Worm (Caenorhabditis elegans): Measurements from ENCODE around the gene lgc-21.

The lgc-21 gene

DNA sequence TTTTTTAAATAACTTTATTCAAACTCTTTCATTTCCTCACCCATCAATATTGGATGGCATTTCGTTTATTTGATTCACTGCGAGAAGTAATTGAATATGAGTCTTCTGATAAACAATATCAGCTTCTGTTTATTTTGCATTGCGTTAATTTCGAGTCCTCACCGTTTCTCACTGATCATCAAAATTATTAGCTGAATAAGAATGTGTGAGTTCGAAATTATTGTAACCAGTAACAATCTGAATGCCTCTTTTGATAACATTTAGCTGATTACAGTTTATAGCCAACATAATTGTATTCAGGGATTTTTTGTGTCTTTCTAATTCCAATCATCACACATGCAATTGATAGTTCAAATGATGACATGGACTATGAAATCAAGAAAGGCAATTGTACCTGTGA, 17.4 kb upstream of the lgc-21 start, which contains the start of gene F16B12.1:
Gene F16B12.1, plus strand, starts transcription at position 301 of the 400 bp plus-strand sequence.
- TF ChIP-seq ztf-23 (GFP tag; IDR thresholded peaks at IDR 0.05): no peak
- TF ChIP-seq ztf-29 (GFP tag; IDR thresholded peaks at IDR 0.05): no peak
- TF ChIP-seq cog-1 (tag; optimal IDR thresholded peaks at IDR 0.05): no peak
- no peak for TF ChIP-seq klf-2 (GFP tag; conservative IDR thresholded peaks at IDR 0.05)
- TF ChIP-seq med-1 (GFP tag; optimal IDR thresholded peaks at IDR 0.05; ENCODE audit: insufficient read depth): no peak
- no peak for TF ChIP-seq flt-1 (GFP tag; IDR thresholded peaks at IDR 0.05)
- TF ChIP-seq tab-1 (GFP tag; IDR thresholded peaks at IDR 0.05): no peak
- TF ChIP-seq ref-1 (GFP tag; conservative IDR thresholded peaks at IDR 0.05): no peak
- TF ChIP-seq T22C8.4 (GFP tag; IDR thresholded peaks at IDR 0.05): no peak

DNA sequence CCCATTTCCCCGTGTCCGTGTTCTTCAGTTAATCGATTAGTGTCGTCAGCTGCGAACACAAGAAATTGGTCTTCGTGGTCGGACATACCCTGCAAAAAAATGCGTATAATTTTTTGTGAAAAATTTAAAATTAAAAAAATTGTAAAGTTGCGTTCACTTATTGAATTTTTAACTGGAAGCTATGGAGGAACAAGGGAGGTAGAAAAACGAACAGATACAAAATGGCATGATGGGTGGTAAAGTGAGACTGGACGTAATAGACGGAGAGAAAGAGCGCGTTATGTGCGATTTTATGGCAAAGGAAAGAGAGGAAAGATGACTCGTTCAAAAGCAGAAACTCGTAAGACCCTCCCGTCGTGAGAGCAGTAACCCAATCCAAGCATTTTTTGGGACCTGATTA, 16.4 kb upstream of the lgc-21 start, which contains the start of gene C33G3.6:
Gene C33G3.6, minus strand, starts transcription at position 101 of the 400 bp plus-strand sequence.
- TF ChIP-seq ztf-29 (GFP tag; IDR thresholded peaks at IDR 0.05): no peak
- TF ChIP-seq T22C8.4 (GFP tag; IDR thresholded peaks at IDR 0.05): no peak
- no peak for TF ChIP-seq ref-1 (GFP tag; conservative IDR thresholded peaks at IDR 0.05)
- no peak for TF ChIP-seq klf-2 (GFP tag; conservative IDR thresholded peaks at IDR 0.05)
- no peak for TF ChIP-seq tab-1 (GFP tag; IDR thresholded peaks at IDR 0.05)
- no peak for TF ChIP-seq med-1 (GFP tag; optimal IDR thresholded peaks at IDR 0.05; ENCODE audit: insufficient read depth)
- TF ChIP-seq flt-1 (GFP tag; IDR thresholded peaks at IDR 0.05): no peak
- no peak for TF ChIP-seq cog-1 (tag; optimal IDR thresholded peaks at IDR 0.05)
- no peak for TF ChIP-seq ztf-23 (GFP tag; IDR thresholded peaks at IDR 0.05)

DNA sequence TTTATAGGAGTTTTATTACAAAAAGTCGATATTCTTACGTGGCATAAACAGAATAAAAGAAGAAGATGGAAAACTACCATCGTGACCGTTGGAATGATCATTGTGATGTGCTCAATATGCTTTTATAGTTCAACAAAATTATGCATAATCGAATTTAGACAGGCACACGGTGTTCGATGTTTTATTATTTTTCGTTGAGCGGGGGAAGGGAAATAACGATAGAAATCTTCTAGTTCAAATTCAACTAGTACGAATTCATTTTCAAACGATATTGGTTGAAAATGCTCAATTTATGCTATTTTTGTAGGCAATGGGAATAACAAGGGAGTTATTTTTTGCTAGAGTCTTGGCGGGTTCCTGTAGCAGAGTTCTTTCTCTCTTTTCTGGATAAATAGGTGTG, 10.8 kb upstream of the lgc-21 start, which contains the start of gene C33G3.5:
Gene C33G3.5, minus strand, starts transcription at position 101 of the 400 bp plus-strand sequence.
- no peak for TF ChIP-seq ztf-23 (GFP tag; IDR thresholded peaks at IDR 0.05)
- TF ChIP-seq tab-1 (GFP tag; IDR thresholded peaks at IDR 0.05): no peak
- TF ChIP-seq flt-1 (GFP tag; IDR thresholded peaks at IDR 0.05): no peak
- TF ChIP-seq med-1 (GFP tag; optimal IDR thresholded peaks at IDR 0.05; ENCODE audit: insufficient read depth): no peak

DNA sequence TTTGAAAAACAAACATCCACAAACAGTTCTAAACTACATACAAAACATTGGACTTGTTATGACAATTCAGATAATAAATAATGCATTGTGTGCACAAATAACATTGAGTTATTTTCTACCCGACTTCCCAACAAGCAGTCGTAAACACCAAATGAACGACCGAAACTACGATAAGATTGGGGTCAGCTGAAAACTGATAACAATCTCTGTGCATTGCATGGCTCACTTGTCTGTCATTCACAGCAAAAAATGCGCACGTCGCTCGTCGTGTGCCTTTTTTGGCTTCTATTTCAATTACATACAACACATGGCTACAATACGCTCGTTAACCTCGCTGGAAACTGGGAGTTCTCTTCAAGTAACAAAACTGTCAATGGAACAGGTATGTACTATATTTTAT, 3.2 kb upstream of the lgc-21 start, which contains the start of gene C33G3.4:
Gene C33G3.4, plus strand, starts transcription at position 213 of the 400 bp plus-strand sequence.
- TF ChIP-seq ztf-29 (GFP tag; IDR thresholded peaks at IDR 0.05) (no peak), T22C8.4 (GFP tag; IDR thresholded peaks at IDR 0.05) (no peak), ref-1 (GFP tag; conservative IDR thresholded peaks at IDR 0.05) (no peak)

DNA sequence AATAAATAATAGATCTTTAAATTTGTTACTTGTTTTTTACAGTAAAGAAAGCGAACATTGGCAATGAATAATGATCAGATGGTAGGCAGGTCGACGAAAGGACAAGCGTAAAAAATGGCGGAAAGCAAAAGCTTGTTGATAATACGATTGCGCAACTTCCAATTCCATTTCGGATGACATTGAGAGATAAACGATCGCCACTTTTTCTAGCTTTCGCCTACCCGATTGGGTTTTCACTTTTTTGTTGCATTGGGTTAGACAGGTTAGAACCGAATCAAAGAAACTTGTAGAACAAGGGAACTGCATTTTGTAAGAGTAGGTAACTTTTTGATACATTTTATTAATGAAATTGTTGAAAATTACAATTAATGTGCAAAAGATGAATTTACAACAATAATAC, 1.7 kb upstream of the lgc-21 start:
- no peak for TF ChIP-seq T22C8.4 (GFP tag; IDR thresholded peaks at IDR 0.05)
- TF ChIP-seq ztf-29 (GFP tag; IDR thresholded peaks at IDR 0.05): no peak
- TF ChIP-seq med-1 (GFP tag; optimal IDR thresholded peaks at IDR 0.05; ENCODE audit: insufficient read depth): no peak
- no peak for TF ChIP-seq klf-2 (GFP tag; conservative IDR thresholded peaks at IDR 0.05)
- TF ChIP-seq tab-1 (GFP tag; IDR thresholded peaks at IDR 0.05): no peak
- TF ChIP-seq flt-1 (GFP tag; IDR thresholded peaks at IDR 0.05): no peak
- no peak for TF ChIP-seq ztf-23 (GFP tag; IDR thresholded peaks at IDR 0.05)
- no peak for TF ChIP-seq cog-1 (tag; optimal IDR thresholded peaks at IDR 0.05)
- no peak for TF ChIP-seq ref-1 (GFP tag; conservative IDR thresholded peaks at IDR 0.05)

DNA sequence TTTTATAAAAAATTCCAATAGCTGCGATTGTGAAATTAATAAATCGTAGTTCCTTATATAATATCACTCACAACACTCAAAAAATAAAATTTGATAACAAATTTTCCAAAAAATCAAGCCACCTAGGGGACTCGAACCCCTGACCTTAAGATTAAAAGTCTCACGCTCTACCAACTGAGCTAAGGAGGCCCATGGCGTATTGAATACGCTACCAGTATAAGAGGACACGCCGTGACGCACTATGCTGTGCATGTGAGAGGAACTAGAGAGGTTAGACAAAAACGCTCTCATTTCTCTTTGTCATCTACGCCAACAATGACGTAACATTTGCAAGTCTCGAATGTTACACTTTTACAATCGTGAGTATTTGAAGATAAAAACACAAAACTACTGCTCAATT, 4.0 kb downstream of the lgc-21 start:
- peak; percentile 97 for TF ChIP-seq ref-1 (GFP tag; conservative IDR thresholded peaks at IDR 0.05)
- peak; percentile 98 for TF ChIP-seq tab-1 (GFP tag; IDR thresholded peaks at IDR 0.05)
- peak; percentile 96 for TF ChIP-seq T22C8.4 (GFP tag; IDR thresholded peaks at IDR 0.05)
- TF ChIP-seq flt-1 (GFP tag; IDR thresholded peaks at IDR 0.05): peak; percentile 99
- peak; percentile 88 for TF ChIP-seq cog-1 (tag; optimal IDR thresholded peaks at IDR 0.05)
- peak; percentile 84 for TF ChIP-seq med-1 (GFP tag; optimal IDR thresholded peaks at IDR 0.05; ENCODE audit: insufficient read depth)
- peak; percentile 97 for TF ChIP-seq ztf-29 (GFP tag; IDR thresholded peaks at IDR 0.05)
- TF ChIP-seq klf-2 (GFP tag; conservative IDR thresholded peaks at IDR 0.05): peak; percentile 96
- TF ChIP-seq ztf-23 (GFP tag; IDR thresholded peaks at IDR 0.05): peak; percentile 96

DNA sequence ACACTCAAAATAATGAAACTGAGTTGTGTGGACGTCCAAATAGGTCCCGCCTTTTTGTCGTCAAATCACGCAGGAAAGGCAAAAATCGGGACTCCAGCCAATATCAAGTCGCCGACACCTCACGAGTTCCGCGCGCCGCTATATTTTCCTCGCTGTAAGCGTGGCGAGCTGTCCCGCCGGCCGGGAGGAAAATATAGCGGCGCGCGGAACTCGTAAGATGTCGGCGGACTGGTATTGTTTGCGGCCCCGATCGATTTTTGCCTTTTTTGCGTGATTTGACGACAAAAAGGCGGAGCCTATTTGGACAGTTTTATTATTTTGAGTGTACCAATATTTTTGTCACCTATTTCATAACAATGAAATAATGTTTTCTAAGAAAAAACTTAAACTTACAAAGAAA, 5.0 kb downstream of the lgc-21 start:
- TF ChIP-seq klf-2 (GFP tag; conservative IDR thresholded peaks at IDR 0.05): no peak
- TF ChIP-seq T22C8.4 (GFP tag; IDR thresholded peaks at IDR 0.05): no peak
- TF ChIP-seq tab-1 (GFP tag; IDR thresholded peaks at IDR 0.05): no peak
- TF ChIP-seq cog-1 (tag; optimal IDR thresholded peaks at IDR 0.05): no peak
- TF ChIP-seq ref-1 (GFP tag; conservative IDR thresholded peaks at IDR 0.05): no peak
- TF ChIP-seq flt-1 (GFP tag; IDR thresholded peaks at IDR 0.05): no peak
- TF ChIP-seq ztf-23 (GFP tag; IDR thresholded peaks at IDR 0.05): no peak
- no peak for TF ChIP-seq med-1 (GFP tag; optimal IDR thresholded peaks at IDR 0.05; ENCODE audit: insufficient read depth)
- TF ChIP-seq ztf-29 (GFP tag; IDR thresholded peaks at IDR 0.05): no peak

DNA sequence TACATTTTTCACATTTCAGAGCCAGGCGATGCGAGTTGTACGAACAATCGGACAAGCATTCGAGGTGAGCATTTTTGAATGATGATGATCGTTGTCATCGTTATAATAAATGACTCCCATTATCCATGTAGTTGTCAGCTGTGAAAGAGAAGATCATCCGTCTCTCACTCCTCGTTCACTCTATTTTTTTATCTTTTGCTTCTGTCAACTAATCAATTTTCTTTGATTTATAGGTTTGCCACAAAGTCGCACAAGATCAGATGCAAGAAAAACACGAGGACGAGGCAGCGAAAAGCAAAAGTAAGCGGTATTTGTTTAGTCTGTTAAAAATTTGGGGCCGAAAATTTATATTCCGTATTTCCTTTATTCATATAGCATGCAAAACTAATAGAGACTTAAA, 11.3 kb downstream of the lgc-21 start:
- TF ChIP-seq ztf-23 (GFP tag; IDR thresholded peaks at IDR 0.05): no peak
- TF ChIP-seq ztf-29 (GFP tag; IDR thresholded peaks at IDR 0.05): no peak
- TF ChIP-seq ref-1 (GFP tag; conservative IDR thresholded peaks at IDR 0.05): no peak
- no peak for TF ChIP-seq cog-1 (tag; optimal IDR thresholded peaks at IDR 0.05)
- no peak for TF ChIP-seq tab-1 (GFP tag; IDR thresholded peaks at IDR 0.05)

DNA sequence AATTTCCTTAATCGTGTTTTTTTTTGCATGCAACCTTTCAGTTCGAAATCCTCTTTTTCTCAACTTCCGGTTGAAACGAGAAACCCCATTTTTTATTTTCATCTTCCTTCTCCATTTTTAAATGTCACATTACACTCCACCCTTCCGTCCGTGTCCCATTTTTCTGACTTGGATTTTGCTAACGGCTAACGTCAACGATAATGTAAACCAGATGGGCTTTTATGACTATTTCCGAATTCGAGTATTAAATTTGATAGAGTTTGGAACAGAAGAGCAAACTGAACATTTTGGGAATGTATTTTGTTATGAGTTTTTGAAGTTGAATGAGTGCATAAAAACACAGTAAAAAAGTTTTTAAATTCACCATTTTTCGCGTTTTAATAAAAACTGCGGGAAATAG, 12.1 kb downstream of the lgc-21 start:
- TF ChIP-seq ztf-29 (GFP tag; IDR thresholded peaks at IDR 0.05): no peak
- no peak for TF ChIP-seq klf-2 (GFP tag; conservative IDR thresholded peaks at IDR 0.05)
- TF ChIP-seq ztf-23 (GFP tag; IDR thresholded peaks at IDR 0.05): no peak
- no peak for TF ChIP-seq tab-1 (GFP tag; IDR thresholded peaks at IDR 0.05)
- TF ChIP-seq med-1 (GFP tag; optimal IDR thresholded peaks at IDR 0.05; ENCODE audit: insufficient read depth): no peak
- TF ChIP-seq ref-1 (GFP tag; conservative IDR thresholded peaks at IDR 0.05): no peak
- no peak for TF ChIP-seq cog-1 (tag; optimal IDR thresholded peaks at IDR 0.05)
- TF ChIP-seq T22C8.4 (GFP tag; IDR thresholded peaks at IDR 0.05): no peak
- TF ChIP-seq flt-1 (GFP tag; IDR thresholded peaks at IDR 0.05): no peak

DNA sequence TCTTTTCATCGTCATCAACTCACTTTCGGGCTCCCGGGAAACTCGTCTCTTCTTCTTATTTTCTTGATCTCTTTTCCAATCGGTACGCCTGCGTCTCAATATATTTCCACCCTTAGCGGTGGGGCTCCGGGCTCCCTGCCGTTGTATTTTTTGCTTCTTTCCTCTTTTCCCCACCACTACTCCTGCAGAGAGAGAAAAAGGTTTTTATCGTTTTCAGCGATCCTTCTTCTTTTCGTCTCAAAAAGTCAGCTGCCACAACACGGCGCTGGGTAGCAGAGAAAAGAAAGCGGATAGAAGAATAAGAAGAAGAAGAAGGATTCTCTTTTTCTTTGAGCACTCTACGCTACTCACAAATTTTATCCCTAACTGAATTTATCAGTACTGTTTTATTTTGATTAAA, 13.0 kb downstream of the lgc-21 start:
- TF ChIP-seq ztf-23 (GFP tag; IDR thresholded peaks at IDR 0.05) (0 out of 2 replicates have a peak, but pooled peaks have one; percentile 11), ref-1 (GFP tag; conservative IDR thresholded peaks at IDR 0.05) (no peak)
